Fruit fly (Drosophila melanogaster) whole organism, prepupa: Measurements from ENCODE around the gene mib1.
A peak's percentile ranks its signal among the peaks of the same experiment; 100 is the strongest.

Source experiments
- CG10669 ChIP-seq: fragments of 200-800 bp; sonication (Bioruptor generic); optimal IDR thresholded peaks from 3 replicates; lab custom pipeline; 2018; ENCODE audit warnings: missing biosample characterization, mild to moderate bottlenecking, missing genetic modification characterization, moderate library complexity
- CG8319 ChIP-seq: fragments of 200-800 bp; sonication (Bioruptor generic); optimal IDR thresholded peaks from 3 replicates; lab custom pipeline; 2016; ENCODE audit warnings: missing biosample characterization, missing genetic modification characterization
- Eip75B ChIP-seq: fragments of 200-800 bp; sonication (Bioruptor generic); optimal IDR thresholded peaks from 3 replicates; lab custom pipeline; 2016; ENCODE audit warnings: missing biosample characterization, missing genetic modification characterization
- Hr39 ChIP-seq: fragments of 200-800 bp; sonication (Bioruptor generic); optimal IDR thresholded peaks from 2 replicates; lab custom pipeline; 2016; ENCODE audit warnings: missing biosample characterization, missing genetic modification characterization
- Lpt ChIP-seq: fragments of 200-800 bp; sonication (Bioruptor generic); optimal IDR thresholded peaks from 3 replicates; lab custom pipeline; 2016; ENCODE audit warnings: missing biosample characterization, missing genetic modification characterization
- salr ChIP-seq, 2 experiments: fragments of 200-800 bp; sonication (Bioruptor generic); optimal IDR thresholded peaks; 3 replicates each; lab custom pipeline; 2016 to 2018; ENCODE audit warnings: missing biosample characterization in 2 of 2, missing genetic modification characterization in 2 of 2, mild to moderate bottlenecking in 1 of 2
- vri ChIP-seq: fragments of 200-800 bp; sonication (Bioruptor generic); optimal IDR thresholded peaks from 3 replicates; lab custom pipeline; 2016; ENCODE audit warnings: missing biosample characterization, mild to moderate bottlenecking, missing genetic modification characterization

DNA sequence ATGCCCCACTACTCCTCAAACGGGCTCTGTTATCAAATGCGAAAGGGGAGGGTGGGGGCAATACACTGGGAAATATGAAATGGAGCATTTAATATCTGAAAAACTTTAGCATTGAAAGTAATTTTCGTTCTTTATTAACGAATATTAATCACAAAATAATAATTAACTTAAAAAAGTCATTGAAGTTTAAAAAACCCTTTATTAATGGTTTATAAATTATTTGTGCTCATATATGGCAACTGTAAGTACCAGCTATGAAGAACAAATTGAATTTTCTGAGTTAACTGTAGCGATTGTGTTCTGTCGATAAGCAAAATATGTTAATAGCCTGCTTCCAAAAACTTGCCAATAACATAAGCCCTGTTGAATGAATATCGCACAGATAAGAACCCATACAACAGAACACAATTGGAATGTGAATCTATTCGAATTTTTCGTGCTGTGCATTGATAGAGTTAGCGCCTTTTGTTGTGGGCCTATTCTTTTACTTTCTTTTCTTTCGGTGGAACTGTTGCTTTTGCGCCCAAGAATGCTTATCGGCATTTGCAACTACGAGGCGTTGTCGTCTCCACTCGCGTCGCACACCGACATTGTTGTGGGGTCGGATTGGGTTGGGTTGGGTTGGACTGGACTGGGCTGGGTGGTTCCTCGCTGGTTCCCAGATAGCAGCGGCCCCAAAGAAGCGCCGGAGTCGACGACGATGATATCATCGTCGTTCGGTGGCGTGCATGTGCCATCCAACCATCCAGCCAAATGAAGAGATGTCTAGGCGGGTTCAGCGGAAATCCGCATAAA is 49.4 kb upstream of the mib1 start:
- TF ChIP-seq Eip75B (GFP tag; lab: Kevin White, UChicago) = no peak
- peak in 1 of 2 experiments; percentile 49 for TF ChIP-seq salr (GFP tag; optimal IDR thresholded peaks at IDR 0.05; lab: Kevin White, UChicago)
- TF ChIP-seq CG10669 (GFP tag; lab: Kevin White, UChicago) = no peak
- TF ChIP-seq vri (GFP tag; lab: Kevin White, UChicago) = peak; percentile 7
- TF ChIP-seq Lpt (GFP tag; lab: Kevin White, UChicago) = no peak
- no peak for TF ChIP-seq Hr39 (GFP tag; lab: Kevin White, UChicago)
- TF ChIP-seq CG8319 (GFP tag; lab: Kevin White, UChicago) = no peak
